Worm (Caenorhabditis elegans) whole organism, late embryonic: ENCODE results near the gene mpst-7.

Experiments
- ceh-14 ChIP-seq: sonication (generic microtip); optimal IDR thresholded peaks from 2 replicates; lab custom pipeline; 2016; ENCODE audit warnings: missing genotype, missing genetic modification characterization, missing compliant biosample characterization
- ceh-2 ChIP-seq: sonication (generic microtip); optimal IDR thresholded peaks from 2 replicates; lab custom pipeline; 2016; ENCODE audit warnings: missing genotype, missing genetic modification characterization, missing compliant biosample characterization
- ceh-24 ChIP-seq: sonication (generic microtip); optimal IDR thresholded peaks from 2 replicates; lab custom pipeline; 2016; ENCODE audit warnings: mild to moderate bottlenecking, missing genetic modification characterization, missing compliant biosample characterization
- ets-4 ChIP-seq: sonication (generic microtip); optimal IDR thresholded peaks from 2 replicates; lab custom pipeline; 2016; ENCODE audit warnings: missing genetic modification characterization, missing compliant biosample characterization
- madf-2 ChIP-seq: sonication (generic microtip); optimal IDR thresholded peaks from 2 replicates; lab custom pipeline; 2017; ENCODE audit warnings: missing genetic modification characterization, missing compliant biosample characterization
- pax-1 ChIP-seq: fragments of 150-350 bp; optimal IDR thresholded peaks from 2 replicates; lab custom pipeline; 2014; ENCODE audit warnings: missing biosample characterization, missing genetic modification characterization
- ref-2 ChIP-seq: sonication (generic microtip); optimal IDR thresholded peaks from 2 replicates; lab custom pipeline; 2016; ENCODE audit warnings: missing genetic modification characterization, missing compliant biosample characterization
- sox-2 ChIP-seq: fragments of 200-800 bp; sonication (Bioruptor generic); IDR thresholded peaks from 2 replicates; pipeline ENCODE4 v1.3.6; 2022; ENCODE audit warnings: missing genetic modification reagents, missing genetic modification characterization, missing compliant biosample characterization
- tbx-2 ChIP-seq: sonication (generic microtip); optimal IDR thresholded peaks from 2 replicates; lab custom pipeline; 2016; ENCODE audit warnings: missing genetic modification characterization, missing compliant biosample characterization

- TF ChIP-seq ceh-24 (tag; lab: Kevin White, UChicago) (no peak), tbx-2 (tag; lab: Kevin White, UChicago) (no peak), ref-2 (tag; lab: Kevin White, UChicago) (no peak), ceh-14 (no peak), madf-2 (tag; lab: Kevin White, UChicago) (no peak), sox-2 (GFP tag; lab: Robert Waterston, UW) (no peak), ceh-2 (tag; lab: Kevin White, UChicago) (no peak), ets-4 (tag; lab: Kevin White, UChicago) (no peak), pax-1 (tag; lab: Kevin White, UChicago) (no peak)
Measured at ce11 chrV:13009271-13009670, 48.3 kb upstream of the mpst-7 start.
